Fruit fly (Drosophila melanogaster) whole organism, prepupa: Measurements from ENCODE around the gene CG9173.

Source experiments
- Blimp-1 ChIP-seq: fragments of 200-800 bp; sonication (Bioruptor generic); optimal IDR thresholded peaks from 3 replicates; lab custom pipeline; 2017; ENCODE audit warnings: missing biosample characterization, missing genetic modification characterization, mild to moderate bottlenecking, moderate library complexity, missing genetic modification reagents
- CG10669 ChIP-seq: fragments of 200-800 bp; sonication (Bioruptor generic); optimal IDR thresholded peaks from 3 replicates; lab custom pipeline; 2018; ENCODE audit warnings: missing biosample characterization, mild to moderate bottlenecking, missing genetic modification characterization, moderate library complexity
- CG11294 ChIP-seq: fragments of 200-800 bp; sonication (Bioruptor generic); IDR thresholded peaks from 2 replicates; pipeline ENCODE4 v1.3.6; 2022; ENCODE audit warnings: missing biosample characterization, missing genetic modification characterization
- CG11762 ChIP-seq: fragments of 200-800 bp; sonication (Bioruptor generic); optimal IDR thresholded peaks from 3 replicates; lab custom pipeline; 2016; ENCODE audit warnings: missing biosample characterization, missing genetic modification characterization; ENCODE audit not compliant: insufficient read depth
- CG11902 ChIP-seq: fragments of 200-800 bp; sonication (Bioruptor generic); optimal IDR thresholded peaks from 3 replicates; lab custom pipeline; 2016; ENCODE audit warnings: missing biosample characterization, missing genetic modification characterization
- CG15336 ChIP-seq: fragments of 200-800 bp; sonication (Bioruptor generic); IDR thresholded peaks from 2 replicates; pipeline ENCODE4 v1.3.6; 2022; ENCODE audit warnings: missing biosample characterization, missing genetic modification characterization
- CG16779 ChIP-seq: fragments of 200-800 bp; sonication (Bioruptor generic); optimal IDR thresholded peaks from 3 replicates; lab custom pipeline; 2017; ENCODE audit warnings: missing biosample characterization, mild to moderate bottlenecking, missing genetic modification characterization
- CG3032 ChIP-seq: fragments of 200-800 bp; optimal IDR thresholded peaks from 2 replicates; lab custom pipeline; 2019; ENCODE audit warnings: missing biosample characterization, mild to moderate bottlenecking, missing genetic modification characterization, moderate library complexity
- CG31627 ChIP-seq: fragments of 200-800 bp; sonication (Bioruptor generic); optimal IDR thresholded peaks from 3 replicates; lab custom pipeline; 2016; ENCODE audit warnings: missing biosample characterization, missing genetic modification characterization
- CG3919 ChIP-seq: fragments of 200-800 bp; sonication (Bioruptor generic); optimal IDR thresholded peaks from 3 replicates; lab custom pipeline; 2016; ENCODE audit warnings: missing biosample characterization, missing genetic modification characterization
- CG4318 ChIP-seq: fragments of 200-800 bp; sonication (Bioruptor generic); optimal IDR thresholded peaks from 3 replicates; lab custom pipeline; 2017; ENCODE audit warnings: missing biosample characterization, mild to moderate bottlenecking, missing genetic modification characterization
- CG6163 ChIP-seq: fragments of 200-800 bp; sonication (Bioruptor generic); IDR thresholded peaks from 3 replicates; pipeline ENCODE4 v1.3.6; 2022; ENCODE audit warnings: missing biosample characterization, missing genetic modification characterization
- CG6276 ChIP-seq: fragments of 200-800 bp; sonication (Bioruptor generic); optimal IDR thresholded peaks from 2 replicates; lab custom pipeline; 2017; ENCODE audit warnings: missing biosample characterization, mild to moderate bottlenecking, missing genetic modification characterization
- CG6792 ChIP-seq: fragments of 200-800 bp; sonication (Bioruptor generic); optimal IDR thresholded peaks from 3 replicates; lab custom pipeline; 2016; ENCODE audit warnings: missing biosample characterization, missing genetic modification characterization
- CG6808 ChIP-seq: fragments of 200-800 bp; sonication (Bioruptor generic); optimal IDR thresholded peaks from 3 replicates; lab custom pipeline; 2017; ENCODE audit warnings: missing biosample characterization, missing genetic modification characterization, mild to moderate bottlenecking, moderate library complexity, missing genetic modification reagents
- CG7368 ChIP-seq: fragments of 200-800 bp; sonication (Bioruptor generic); optimal IDR thresholded peaks from 3 replicates; lab custom pipeline; 2016; ENCODE audit warnings: missing biosample characterization, missing genetic modification characterization
- CG8119 ChIP-seq: fragments of 200-800 bp; sonication (Bioruptor generic); IDR thresholded peaks from 3 replicates; pipeline ENCODE4 v1.3.6; 2022; ENCODE audit warnings: missing biosample characterization, missing genetic modification characterization
- CG8319 ChIP-seq: fragments of 200-800 bp; sonication (Bioruptor generic); optimal IDR thresholded peaks from 3 replicates; lab custom pipeline; 2016; ENCODE audit warnings: missing biosample characterization, missing genetic modification characterization
- CG8632 ChIP-seq: fragments of 200-800 bp; sonication (Bioruptor generic); optimal IDR thresholded peaks from 3 replicates; lab custom pipeline; 2016; ENCODE audit warnings: missing biosample characterization, missing genetic modification characterization
- CG9139 ChIP-seq: fragments of 200-800 bp; sonication (Bioruptor generic); optimal IDR thresholded peaks from 3 replicates; lab custom pipeline; 2017; ENCODE audit warnings: missing biosample characterization, mild to moderate bottlenecking, missing genetic modification characterization
- Eip75B ChIP-seq: fragments of 200-800 bp; sonication (Bioruptor generic); optimal IDR thresholded peaks from 3 replicates; lab custom pipeline; 2016; ENCODE audit warnings: missing biosample characterization, missing genetic modification characterization
- Eip78C ChIP-seq: fragments of 200-800 bp; sonication (Bioruptor generic); peaks from one replicate; lab custom pipeline; 2016; ENCODE audit warnings: missing biosample characterization, missing genetic modification characterization
- Eip93F ChIP-seq: fragments of 200-800 bp; sonication (Bioruptor generic); optimal IDR thresholded peaks from 2 replicates; lab custom pipeline; 2016; ENCODE audit warnings: missing biosample characterization, mild to moderate bottlenecking, missing genetic modification characterization
- Ets21C ChIP-seq: fragments of 200-800 bp; sonication (Bioruptor generic); optimal IDR thresholded peaks from 3 replicates; lab custom pipeline; 2016; ENCODE audit warnings: missing biosample characterization, missing genetic modification characterization
- Ets96B ChIP-seq: fragments of 200-800 bp; optimal IDR thresholded peaks from 2 replicates; lab custom pipeline; 2019; ENCODE audit warnings: missing biosample characterization, mild to moderate bottlenecking, missing genetic modification characterization, moderate library complexity
- Gug ChIP-seq: fragments of 200-800 bp; sonication (Bioruptor generic); IDR thresholded peaks from 2 replicates; pipeline ENCODE4 v1.3.6; 2022; ENCODE audit warnings: missing biosample characterization, missing genetic modification characterization
- Hr38 ChIP-seq: sonication (Bioruptor generic); optimal IDR thresholded peaks from 2 replicates; lab custom pipeline; 2016; ENCODE audit warnings: missing biosample characterization, missing genetic modification characterization
- Hr39 ChIP-seq: fragments of 200-800 bp; sonication (Bioruptor generic); optimal IDR thresholded peaks from 2 replicates; lab custom pipeline; 2016; ENCODE audit warnings: missing biosample characterization, missing genetic modification characterization
- Lpt ChIP-seq: fragments of 200-800 bp; sonication (Bioruptor generic); optimal IDR thresholded peaks from 3 replicates; lab custom pipeline; 2016; ENCODE audit warnings: missing biosample characterization, missing genetic modification characterization
- Smox ChIP-seq: fragments of 200-800 bp; sonication (Bioruptor generic); optimal IDR thresholded peaks from 3 replicates; lab custom pipeline; 2016; ENCODE audit warnings: missing biosample characterization, missing genetic modification characterization
- Sox102F ChIP-seq: fragments of 200-800 bp; sonication (Bioruptor generic); optimal IDR thresholded peaks from 2 replicates; lab custom pipeline; 2016; ENCODE audit warnings: missing biosample characterization, mild to moderate bottlenecking, missing genetic modification characterization
- Sox14 ChIP-seq: fragments of 200-800 bp; sonication (Bioruptor generic); optimal IDR thresholded peaks from 3 replicates; lab custom pipeline; 2016; ENCODE audit warnings: missing biosample characterization, missing genetic modification characterization
- cyc ChIP-seq: fragments of 200-800 bp; sonication (Bioruptor generic); optimal IDR thresholded peaks from 3 replicates; lab custom pipeline; 2016; ENCODE audit warnings: missing biosample characterization, missing genetic modification characterization
- dac ChIP-seq: fragments of 200-800 bp; sonication (Bioruptor generic); optimal IDR thresholded peaks from 2 replicates; lab custom pipeline; 2017; ENCODE audit warnings: missing biosample characterization, mild to moderate bottlenecking, missing genetic modification characterization
- dsx ChIP-seq: fragments of 200-800 bp; optimal IDR thresholded peaks from 3 replicates; lab custom pipeline; 2019; ENCODE audit warnings: missing biosample characterization, mild to moderate bottlenecking, missing genetic modification characterization, moderate library complexity; ENCODE audit not compliant: poor library complexity, severe bottlenecking
- eg ChIP-seq: fragments of 200-800 bp; sonication (Bioruptor generic); IDR thresholded peaks from 3 replicates; pipeline ENCODE4 v1.3.6; 2022; ENCODE audit warnings: missing biosample characterization, missing genetic modification characterization
- esn ChIP-seq: fragments of 200-800 bp; sonication (Bioruptor generic); optimal IDR thresholded peaks from 2 replicates; lab custom pipeline; 2016; ENCODE audit warnings: missing biosample characterization, mild to moderate bottlenecking, missing genetic modification characterization, moderate library complexity
- fd59A ChIP-seq: fragments of 200-800 bp; sonication (Bioruptor generic); optimal IDR thresholded peaks from 2 replicates; lab custom pipeline; 2017; ENCODE audit warnings: missing biosample characterization, mild to moderate bottlenecking, missing genetic modification characterization, missing genetic modification reagents
- fd85E ChIP-seq: fragments of 200-800 bp; sonication (Bioruptor generic); optimal IDR thresholded peaks from 3 replicates; lab custom pipeline; 2016; ENCODE audit warnings: missing biosample characterization, missing genetic modification characterization
- fkh ChIP-seq: fragments of 200-800 bp; sonication (Bioruptor generic); optimal IDR thresholded peaks from 3 replicates; lab custom pipeline; 2017; ENCODE audit warnings: missing biosample characterization, mild to moderate bottlenecking, missing genetic modification characterization, moderate library complexity
- net ChIP-seq: fragments of 200-800 bp; sonication (Bioruptor generic); optimal IDR thresholded peaks from 3 replicates; lab custom pipeline; 2016; ENCODE audit warnings: missing biosample characterization, missing genetic modification characterization
- pdm3 ChIP-seq: fragments of 200-800 bp; sonication (Bioruptor generic); optimal IDR thresholded peaks from 3 replicates; lab custom pipeline; 2016; ENCODE audit warnings: missing biosample characterization, missing genetic modification characterization
- salr ChIP-seq, 2 experiments: fragments of 200-800 bp; sonication (Bioruptor generic); optimal IDR thresholded peaks; 3 replicates each; lab custom pipeline; 2016 to 2018; ENCODE audit warnings: missing biosample characterization in 2 of 2, missing genetic modification characterization in 2 of 2, mild to moderate bottlenecking in 1 of 2
- spab ChIP-seq: fragments of 200-800 bp; sonication (Bioruptor generic); optimal IDR thresholded peaks from 2 replicates; lab custom pipeline; 2017; ENCODE audit warnings: missing biosample characterization, mild to moderate bottlenecking, missing genetic modification characterization, missing genetic modification reagents
- svp ChIP-seq: fragments of 200-800 bp; sonication (Bioruptor generic); peaks from one replicate; lab custom pipeline; 2016; ENCODE audit warnings: missing biosample characterization, missing genetic modification characterization
- topi ChIP-seq: fragments of 200-800 bp; sonication (Bioruptor generic); optimal IDR thresholded peaks from 3 replicates; lab custom pipeline; 2016; ENCODE audit warnings: missing biosample characterization, missing genetic modification characterization
- vri ChIP-seq: fragments of 200-800 bp; sonication (Bioruptor generic); optimal IDR thresholded peaks from 3 replicates; lab custom pipeline; 2016; ENCODE audit warnings: missing biosample characterization, mild to moderate bottlenecking, missing genetic modification characterization

The CG9173 gene

dm6 chr3L:1464465-1464864 is 41.2 kb upstream of the CG9173 start (continued):
- TF ChIP-seq CG9139 (GFP tag; lab: Kevin White, UChicago): no peak
- TF ChIP-seq CG11762 (GFP tag; lab: Kevin White, UChicago): no peak
- TF ChIP-seq dsx: no peak
- TF ChIP-seq Eip93F: no peak
- TF ChIP-seq CG16779 (tag; lab: Kevin White, UChicago): no peak
- TF ChIP-seq CG11294 (GFP tag; lab: Robert Waterston, UW): peak; percentile 40; the same call in 1 of the 2 replicates
- peak; percentile 47; the same call in 1 of the 2 replicates for TF ChIP-seq Gug (GFP tag; lab: Robert Waterston, UW)
- peak; percentile 65 for TF ChIP-seq esn (GFP tag; lab: Kevin White, UChicago)
- TF ChIP-seq eg (GFP tag; lab: Robert Waterston, UW): peak; percentile 55; the same call in 1 of the 3 replicates
- peak; percentile 51 for TF ChIP-seq CG8632 (GFP tag; lab: Kevin White, UChicago)
- peak; percentile 66 for TF ChIP-seq pdm3 (GFP tag; lab: Kevin White, UChicago)
- peak; percentile 5 for TF ChIP-seq fd59A (GFP tag; lab: Kevin White, UChicago)
- peak; percentile 20 for TF ChIP-seq CG6808 (GFP tag; lab: Kevin White, UChicago)
- TF ChIP-seq topi (GFP tag; lab: Kevin White, UChicago): peak; percentile 42
- TF ChIP-seq CG15336: peak; percentile 68
- TF ChIP-seq Sox14 (GFP tag; lab: Kevin White, UChicago): peak; percentile 42
- TF ChIP-seq CG31627: peak; percentile 46
- TF ChIP-seq Blimp-1 (GFP tag; lab: Kevin White, UChicago): no peak
- TF ChIP-seq Smox (GFP tag; lab: Kevin White, UChicago): peak; percentile 48
- no peak for TF ChIP-seq spab (GFP tag; lab: Kevin White, UChicago)
- TF ChIP-seq CG11902 (GFP tag; lab: Kevin White, UChicago): no peak
- no peak for TF ChIP-seq fkh
- TF ChIP-seq CG4318 (GFP tag; lab: Kevin White, UChicago): peak; percentile 60
- TF ChIP-seq svp (GFP tag; lab: Kevin White, UChicago): peak; percentile 72
- TF ChIP-seq Sox102F (GFP tag; lab: Kevin White, UChicago): peak; percentile 52
- TF ChIP-seq Eip78C (GFP tag; lab: Kevin White, UChicago): peak; percentile 87
- TF ChIP-seq CG10669 (GFP tag; lab: Kevin White, UChicago): peak; percentile 17
- peak in 1 of 2 experiments; percentile 12 for TF ChIP-seq salr (GFP tag; optimal IDR thresholded peaks at IDR 0.05; lab: Kevin White, UChicago)
- peak; percentile 76 for TF ChIP-seq CG8119 (GFP tag; lab: Robert Waterston, UW)
- TF ChIP-seq CG6276 (GFP tag; lab: Kevin White, UChicago): peak; percentile 50
- peak; percentile 5 for TF ChIP-seq CG7368 (GFP tag; lab: Kevin White, UChicago)
- TF ChIP-seq net (GFP tag; lab: Kevin White, UChicago): peak; percentile 71

DNA sequence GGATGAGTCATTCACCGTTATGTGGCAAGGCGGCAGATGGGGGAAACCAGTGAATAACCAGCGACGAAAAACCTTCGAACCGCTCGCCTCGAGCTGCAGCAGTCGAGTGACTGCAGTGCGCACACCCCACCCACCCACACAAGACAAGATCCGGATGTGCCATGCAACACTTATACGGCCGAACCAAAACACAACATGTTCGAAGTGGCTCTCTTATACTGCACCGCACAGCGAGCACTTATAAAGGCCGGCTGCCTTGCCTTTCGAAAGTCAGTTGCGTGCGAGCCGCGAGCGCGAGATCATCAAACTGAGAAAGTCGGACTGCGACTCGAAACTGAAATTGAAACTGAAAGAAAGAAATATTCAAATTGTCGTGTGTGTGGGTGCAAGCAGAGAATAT is 40.3 kb upstream of the CG9173 start, which contains the start of gene rho:
TSS of gene rho (plus strand) at position 265 of the 400 bp plus-strand sequence.
- TF ChIP-seq pdm3 (GFP tag; lab: Kevin White, UChicago) (peak; percentile 15), Blimp-1 (GFP tag; lab: Kevin White, UChicago) (peak; percentile 14), CG6808 (GFP tag; lab: Kevin White, UChicago) (no peak), eg (GFP tag; lab: Robert Waterston, UW) (peak; percentile 71; the same call in 2 of the 3 replicates), CG11902 (GFP tag; lab: Kevin White, UChicago) (no peak), Ets21C (GFP tag; lab: Kevin White, UChicago) (no peak), cyc (no peak), CG6163 (peak; percentile 67; the same call in 1 of the 3 replicates), dac (no peak), CG7368 (GFP tag; lab: Kevin White, UChicago) (no peak), Ets96B (tag; lab: Kevin White, UChicago) (no peak), Lpt (GFP tag; lab: Kevin White, UChicago) (peak; percentile 12), Hr39 (GFP tag; lab: Kevin White, UChicago) (no peak), CG6792 (GFP tag; lab: Kevin White, UChicago) (no peak), CG3919 (GFP tag; lab: Kevin White, UChicago) (peak; percentile 34), CG4318 (GFP tag; lab: Kevin White, UChicago) (no peak), CG8319 (GFP tag; lab: Kevin White, UChicago) (no peak), CG15336 (peak; percentile 60), dsx (peak; percentile 85), spab (GFP tag; lab: Kevin White, UChicago) (no peak), CG11294 (GFP tag; lab: Robert Waterston, UW) (peak; percentile 19; the same call in 1 of the 2 replicates), fkh (no peak), CG9139 (GFP tag; lab: Kevin White, UChicago) (peak; percentile 57), Sox14 (GFP tag; lab: Kevin White, UChicago) (peak; percentile 29), net (GFP tag; lab: Kevin White, UChicago) (peak; percentile 39), CG6276 (GFP tag; lab: Kevin White, UChicago) (no peak), svp (GFP tag; lab: Kevin White, UChicago) (no peak), vri (no peak), Hr38 (GFP tag; lab: Kevin White, UChicago) (no peak), Eip75B (GFP tag; lab: Kevin White, UChicago) (no peak), CG3032 (tag; lab: Kevin White, UChicago) (peak; percentile 14), CG8632 (GFP tag; lab: Kevin White, UChicago) (no peak), fd85E (GFP tag; lab: Kevin White, UChicago) (no peak)
